In the genomic region with DNA sequence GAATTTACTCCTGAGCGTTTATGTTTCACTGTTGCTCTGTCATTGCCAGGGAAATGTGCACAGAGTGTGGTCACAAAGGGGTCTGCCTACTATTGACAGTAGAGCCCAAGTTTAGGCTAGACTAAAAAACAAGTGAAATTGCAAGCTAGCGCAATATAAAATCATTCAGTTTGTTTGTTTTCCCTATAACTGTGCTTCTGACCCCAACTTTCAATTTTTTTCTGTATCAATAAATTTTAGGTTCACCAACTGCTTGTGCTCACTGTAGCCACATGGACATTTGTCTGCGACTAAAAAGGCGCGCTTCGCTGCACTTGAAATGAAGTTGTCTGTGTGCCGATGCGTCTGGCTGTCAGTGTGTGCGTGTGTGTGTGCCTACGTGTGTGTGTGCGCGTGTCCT, we compare ENCODE assay signal across 1 fruit fly cellular context.
TF ChIP-seq lines count a peak whose summit lies in the region.

No protein-coding gene starts in this region.

TF ChIP-seq in whole organism, prepupa, 60 proteins besides CTCF, POLR2A, EP300 and RAD21 (continued from another document):
- no peak for TF ChIP-seq Sox14 (GFP tag; optimal IDR thresholded peaks at IDR 0.05; lab: Kevin White, UChicago)
- TF ChIP-seq spab (GFP tag; optimal IDR thresholded peaks at IDR 0.05; lab: Kevin White, UChicago): no peak
- TF ChIP-seq Hr38 (GFP tag; optimal IDR thresholded peaks at IDR 0.05; lab: Kevin White, UChicago): no peak
- TF ChIP-seq CG6276 (GFP tag; optimal IDR thresholded peaks at IDR 0.05; lab: Kevin White, UChicago): no peak
- peak; percentile 7 for TF ChIP-seq fd59A (GFP tag; optimal IDR thresholded peaks at IDR 0.05; lab: Kevin White, UChicago)
- TF ChIP-seq CG9139 (GFP tag; optimal IDR thresholded peaks at IDR 0.05; lab: Kevin White, UChicago): no peak
- no peak for TF ChIP-seq Eip75B (GFP tag; optimal IDR thresholded peaks at IDR 0.05; lab: Kevin White, UChicago)
- TF ChIP-seq Sox15 (GFP tag; optimal IDR thresholded peaks at IDR 0.05; lab: Kevin White, UChicago): no peak
- peak; percentile 64 for TF ChIP-seq CG6163 (GFP tag; IDR thresholded peaks at IDR 0.05; lab: Robert Waterston, UW)
- no peak for TF ChIP-seq fd85E (GFP tag; optimal IDR thresholded peaks at IDR 0.05; lab: Kevin White, UChicago)
- no peak for TF ChIP-seq Ets21C (GFP tag; optimal IDR thresholded peaks at IDR 0.05; lab: Kevin White, UChicago)
- peak; percentile 10 for TF ChIP-seq CG4318 (GFP tag; optimal IDR thresholded peaks at IDR 0.05; lab: Kevin White, UChicago)
- peak; percentile 26 for TF ChIP-seq CG1621 (tag; optimal IDR thresholded peaks at IDR 0.05; lab: Kevin White, UChicago)
- TF ChIP-seq Smox (GFP tag; optimal IDR thresholded peaks at IDR 0.05; lab: Kevin White, UChicago): no peak
- peak; percentile 7 for TF ChIP-seq svp (GFP tag; lab: Kevin White, UChicago)
- TF ChIP-seq lz (GFP tag; optimal IDR thresholded peaks at IDR 0.05; lab: Kevin White, UChicago): no peak
- no peak for TF ChIP-seq dac (GFP tag; optimal IDR thresholded peaks at IDR 0.05; lab: Kevin White, UChicago)
- TF ChIP-seq esn (GFP tag; optimal IDR thresholded peaks at IDR 0.05; lab: Kevin White, UChicago): no peak
- TF ChIP-seq Gug (GFP tag; IDR thresholded peaks at IDR 0.05; lab: Robert Waterston, UW): no peak
- TF ChIP-seq CG6808 (GFP tag; optimal IDR thresholded peaks at IDR 0.05; lab: Kevin White, UChicago): no peak
- TF ChIP-seq CG6792 (GFP tag; optimal IDR thresholded peaks at IDR 0.05; lab: Kevin White, UChicago): peak; percentile 14
- no peak for TF ChIP-seq ss (GFP tag; optimal IDR thresholded peaks at IDR 0.05; lab: Kevin White, UChicago)
- TF ChIP-seq CG10631 (GFP tag; optimal IDR thresholded peaks at IDR 0.05; lab: Kevin White, UChicago): peak; percentile 5
- no peak for TF ChIP-seq CG31627 (GFP tag; optimal IDR thresholded peaks at IDR 0.05; lab: Kevin White, UChicago)
- TF ChIP-seq CG3919 (GFP tag; optimal IDR thresholded peaks at IDR 0.05; lab: Kevin White, UChicago): peak; percentile 29
- TF ChIP-seq fkh (GFP tag; optimal IDR thresholded peaks at IDR 0.05; lab: Kevin White, UChicago): no peak
- TF ChIP-seq topi (GFP tag; optimal IDR thresholded peaks at IDR 0.05; lab: Kevin White, UChicago): no peak
- TF ChIP-seq CG8319 (GFP tag; optimal IDR thresholded peaks at IDR 0.05; lab: Kevin White, UChicago): no peak
- no peak for TF ChIP-seq salr (GFP tag; optimal IDR thresholded peaks at IDR 0.05; lab: Kevin White, UChicago)
- TF ChIP-seq CG3032 (tag; optimal IDR thresholded peaks at IDR 0.05; lab: Kevin White, UChicago): peak; percentile 40
- TF ChIP-seq acj6 (GFP tag; optimal IDR thresholded peaks at IDR 0.05; lab: Kevin White, UChicago): peak; percentile 17
- TF ChIP-seq Hr4 (GFP tag; optimal IDR thresholded peaks at IDR 0.05; lab: Kevin White, UChicago): peak; percentile 18
- no peak for TF ChIP-seq Hr39 (GFP tag; optimal IDR thresholded peaks at IDR 0.05; lab: Kevin White, UChicago)
- no peak for TF ChIP-seq CG8632 (GFP tag; optimal IDR thresholded peaks at IDR 0.05; lab: Kevin White, UChicago)
